Fruit fly (Drosophila melanogaster): ENCODE results near the gene pck.

DNA sequence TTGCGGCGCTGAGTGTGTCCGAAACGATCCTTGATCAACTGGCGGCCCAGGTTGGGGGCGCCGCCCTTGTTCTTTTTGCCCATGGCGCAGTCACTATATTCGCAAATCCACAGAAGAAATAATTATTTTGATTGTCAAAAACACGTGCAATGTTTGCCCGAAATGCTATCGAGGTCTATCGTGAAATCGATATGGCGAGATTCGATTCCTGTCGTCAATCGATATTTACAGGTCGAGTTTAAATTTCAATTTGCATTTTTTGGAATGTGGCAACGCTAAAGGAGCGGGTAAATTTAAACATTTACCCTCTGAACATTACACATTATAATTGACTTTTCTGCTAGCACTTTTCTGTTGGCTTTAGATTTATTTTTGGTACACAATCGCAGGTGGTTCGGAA is 6.4 kb upstream of the pck start, which contains the start of gene Ns3:
- TF ChIP-seq sage (GFP tag; optimal IDR thresholded peaks at IDR 0.05) (no peak), pan (optimal IDR thresholded peaks at IDR 0.05) (no peak), Dfd (GFP tag; optimal IDR thresholded peaks at IDR 0.05) (no peak), br (GFP tag; optimal IDR thresholded peaks at IDR 0.05) (no peak), psq (GFP tag; optimal IDR thresholded peaks at IDR 0.05) (no peak)

Data from whole organism, wandering third instar larva.